Worm (Caenorhabditis elegans): ENCODE data around the gene txdc-12.2.

The txdc-12.2 gene

DNA sequence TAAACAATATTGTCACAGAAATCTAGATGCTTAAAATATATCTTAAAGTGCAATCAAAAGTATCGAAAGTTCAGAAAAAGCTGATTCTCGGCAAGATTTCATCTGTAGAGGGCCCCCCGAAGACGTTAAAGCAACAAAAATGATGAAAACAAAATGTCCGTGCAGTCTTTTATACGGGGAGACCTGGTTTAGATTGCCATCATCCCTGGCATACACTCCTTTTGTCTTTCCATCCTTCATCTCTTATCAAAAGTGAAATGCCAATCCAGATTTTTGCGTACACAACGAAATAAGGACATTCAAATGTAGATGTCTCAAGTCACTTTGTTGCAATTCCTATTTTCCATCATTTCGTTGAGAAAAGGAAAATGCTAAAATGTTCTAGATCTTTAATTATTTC lies 39.9 kb downstream of the txdc-12.2 start:
- TF ChIP-seq ama-1 (optimal IDR thresholded peaks at IDR 0.05) (no peak), lin-11 (tag; optimal IDR thresholded peaks at IDR 0.05) (no peak), ztf-11 (tag; optimal IDR thresholded peaks at IDR 0.05) (no peak), blmp-1 (tag; optimal IDR thresholded peaks at IDR 0.05; ENCODE audit: insufficient read depth) (no peak), ceh-16 (tag; optimal IDR thresholded peaks at IDR 0.05) (no peak), nhr-23 (tag; optimal IDR thresholded peaks at IDR 0.05) (no peak), R02D3.7 (tag; optimal IDR thresholded peaks at IDR 0.05) (no peak), mdl-1 (tag; optimal IDR thresholded peaks at IDR 0.05) (no peak), nhr-77 (tag; optimal IDR thresholded peaks at IDR 0.05) (no peak), snpc-4 (tag; optimal IDR thresholded peaks at IDR 0.05) (no peak), C34F6.9 (tag; optimal IDR thresholded peaks at IDR 0.05) (no peak), unc-62 (GFP tag; optimal IDR thresholded peaks at IDR 0.05) (no peak), lin-39 (tag; optimal IDR thresholded peaks at IDR 0.05) (no peak), ztf-1 (GFP tag; conservative IDR thresholded peaks at IDR 0.05) (no peak), lsy-2 (tag; optimal IDR thresholded peaks at IDR 0.05) (no peak), egl-27 (tag; optimal IDR thresholded peaks at IDR 0.05) (no peak), dmd-4 (tag; optimal IDR thresholded peaks at IDR 0.05) (no peak)

DNA sequence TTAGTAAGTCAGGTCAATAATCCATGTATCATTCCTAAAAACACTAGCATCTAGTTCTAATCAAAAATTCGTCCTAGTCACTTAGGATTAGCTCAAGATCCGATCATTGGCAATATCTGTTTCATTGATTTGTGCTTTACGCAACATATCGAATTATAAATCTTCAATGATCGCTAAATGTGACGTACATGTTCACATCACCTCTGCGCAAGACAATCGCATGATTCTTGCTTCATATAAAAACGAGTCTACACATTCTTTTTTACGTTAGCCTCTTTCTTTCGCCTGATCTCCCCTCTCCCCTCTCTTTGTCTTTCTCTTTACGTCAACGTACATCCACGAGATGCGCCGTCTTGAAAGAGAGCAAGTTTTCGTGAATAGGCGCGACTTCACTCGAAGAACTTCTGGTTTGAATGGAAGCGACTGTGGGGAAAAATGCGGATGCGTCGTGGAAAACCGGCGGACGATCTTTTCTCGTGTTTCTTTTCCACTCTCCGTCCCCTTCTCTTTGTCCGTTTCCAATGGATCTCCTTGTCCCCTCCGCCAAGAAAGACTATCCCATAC lies 42.1 kb downstream of the txdc-12.2 start:
- peak; percentile 23 for TF ChIP-seq sem-4 (tag; optimal IDR thresholded peaks at IDR 0.05)
- TF ChIP-seq ceh-82 (tag; optimal IDR thresholded peaks at IDR 0.05), result no peak
- TF ChIP-seq fos-1 (tag; optimal IDR thresholded peaks at IDR 0.05), result no peak
- no peak for TF ChIP-seq unc-39 (tag; optimal IDR thresholded peaks at IDR 0.05)
- no peak for TF ChIP-seq snpc-4 (tag; optimal IDR thresholded peaks at IDR 0.05)
- no peak for TF ChIP-seq mbf-1 (tag; optimal IDR thresholded peaks at IDR 0.05)
- TF ChIP-seq alr-1 (tag; optimal IDR thresholded peaks at IDR 0.05), result no peak
- TF ChIP-seq mdl-1 (tag; optimal IDR thresholded peaks at IDR 0.05), result peak in 1 of 2 experiments; percentile 12
- no peak for TF ChIP-seq unc-62 (GFP tag; optimal IDR thresholded peaks at IDR 0.05)
- TF ChIP-seq aly-2 (tag; optimal IDR thresholded peaks at IDR 0.05), result no peak
- TF ChIP-seq sma-9 (GFP tag; optimal IDR thresholded peaks at IDR 0.05), result no peak
- TF ChIP-seq sma-9 (tag; optimal IDR thresholded peaks at IDR 0.05), result no peak
- TF ChIP-seq zag-1 (tag; optimal IDR thresholded peaks at IDR 0.05), result no peak
- TF ChIP-seq F13H6.1 (tag; optimal IDR thresholded peaks at IDR 0.05), result no peak
- no peak for TF ChIP-seq ama-1 (optimal IDR thresholded peaks at IDR 0.05)
- TF ChIP-seq Y55F3AM.14 (GFP tag; optimal IDR thresholded peaks at IDR 0.05), result no peak
- peak; percentile 31 for TF ChIP-seq nhr-25 (tag; optimal IDR thresholded peaks at IDR 0.05)
- TF ChIP-seq nhr-11 (tag; optimal IDR thresholded peaks at IDR 0.05), result no peak
- no peak for TF ChIP-seq mab-5 (tag; optimal IDR thresholded peaks at IDR 0.05)
- no peak for TF ChIP-seq lin-13 (GFP tag; optimal IDR thresholded peaks at IDR 0.05)
- TF ChIP-seq gmeb-1 (tag; optimal IDR thresholded peaks at IDR 0.05), result no peak
- TF ChIP-seq lin-11 (tag; optimal IDR thresholded peaks at IDR 0.05), result no peak
- peak; percentile 64 for TF ChIP-seq nhr-21 (tag; optimal IDR thresholded peaks at IDR 0.05)
- TF ChIP-seq ceh-16 (tag; optimal IDR thresholded peaks at IDR 0.05), result no peak
- no peak for TF ChIP-seq C34F6.9 (tag; optimal IDR thresholded peaks at IDR 0.05)
- TF ChIP-seq nhr-10 (tag; optimal IDR thresholded peaks at IDR 0.05), result no peak
- TF ChIP-seq nhr-237 (tag; optimal IDR thresholded peaks at IDR 0.05), result no peak
- no peak for TF ChIP-seq crh-2 (tag; optimal IDR thresholded peaks at IDR 0.05)

DNA sequence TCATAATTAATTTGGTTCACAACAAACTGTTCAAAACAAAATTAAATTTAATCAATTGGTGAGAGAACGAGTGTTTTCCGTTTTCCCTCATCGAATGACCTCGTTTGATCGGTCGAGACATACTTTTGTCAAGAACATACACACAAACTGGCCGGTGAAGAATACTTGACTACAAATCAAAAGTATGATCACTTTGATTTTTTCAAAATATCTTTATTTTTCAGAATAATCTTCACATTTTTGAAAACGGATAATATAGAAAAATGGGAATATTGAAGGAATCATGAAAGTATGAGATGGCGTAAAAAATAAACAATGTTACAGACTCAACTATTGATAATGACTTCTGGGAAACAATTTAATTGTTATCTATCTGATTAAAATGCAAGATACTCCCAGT lies 43.9 kb downstream of the txdc-12.2 start, which contains the start of gene swip-10:
Gene swip-10 (minus strand): TSS at position 101 of the 400 bp plus-strand sequence.
- TF ChIP-seq crh-2 (tag; optimal IDR thresholded peaks at IDR 0.05) (no peak), lin-39 (tag; optimal IDR thresholded peaks at IDR 0.05) (no peak), nhr-25 (tag; optimal IDR thresholded peaks at IDR 0.05) (no peak), nhr-237 (tag; optimal IDR thresholded peaks at IDR 0.05) (no peak), mdl-1 (tag; optimal IDR thresholded peaks at IDR 0.05) (no peak), nhr-21 (tag; optimal IDR thresholded peaks at IDR 0.05) (no peak), gmeb-1 (tag; optimal IDR thresholded peaks at IDR 0.05) (no peak), lin-11 (tag; optimal IDR thresholded peaks at IDR 0.05) (no peak), ztf-11 (tag; optimal IDR thresholded peaks at IDR 0.05) (no peak), nhr-12 (tag; optimal IDR thresholded peaks at IDR 0.05) (no peak), peb-1 (tag; optimal IDR thresholded peaks at IDR 0.05) (no peak), ama-1 (optimal IDR thresholded peaks at IDR 0.05) (no peak), nhr-10 (tag; optimal IDR thresholded peaks at IDR 0.05) (no peak)

Measured in whole organism, L2 larva.